Worm (Caenorhabditis elegans) whole organism, young adult: ENCODE results near the gene F29F11.20.

ENCODE experiments used
- F49E8.2 ChIP-seq: sonication (generic microtip); optimal IDR thresholded peaks from 3 replicates; lab custom pipeline; 2017; ENCODE audit warnings: missing genetic modification characterization, mild to moderate bottlenecking, missing compliant biosample characterization, antibody characterized with exemption, moderate library complexity; ENCODE audit not compliant: insufficient read depth
- ama-1 ChIP-seq, 3 experiments: fragments of 150-350 bp in 1 of 3; sonication (generic microtip) in 2 of 3; optimal IDR thresholded peaks; 2 replicates each; lab custom pipeline; 2014 to 2018; ENCODE audit warnings: missing biosample characterization in 2 of 3, missing genetic modification characterization in 2 of 3, missing genetic modification reagents in 2 of 3
- attf-5 ChIP-seq: fragments of 200-800 bp; sonication (Bioruptor generic); optimal IDR thresholded peaks from 2 replicates; lab custom pipeline; 2018; ENCODE audit warnings: mild to moderate bottlenecking, missing genetic modification characterization, missing compliant biosample characterization
- lin-35 ChIP-seq, 3 experiments: fragments of 150-350 bp in 2 of 3; sonication (generic microtip) in 1 of 3; optimal IDR thresholded peaks; 2 replicates each; lab custom pipeline; 2014 to 2018; ENCODE audit warnings: missing biosample characterization in 3 of 3, missing genetic modification characterization in 3 of 3, missing genetic modification reagents in 3 of 3
- nhr-179 ChIP-seq: sonication (generic microtip); optimal IDR thresholded peaks from 2 replicates; lab custom pipeline; 2016; ENCODE audit warnings: mild to moderate bottlenecking, missing genetic modification characterization, missing compliant biosample characterization
- rcor-1 ChIP-seq: fragments of 200-800 bp; sonication (Bioruptor generic); IDR thresholded peaks from 2 replicates; pipeline ENCODE4 v1.3.6; 2022; ENCODE audit warnings: missing genetic modification reagents, missing genetic modification characterization, missing compliant biosample characterization
- ztf-26 ChIP-seq: sonication (generic microtip); optimal IDR thresholded peaks from 2 replicates; lab custom pipeline; 2017; ENCODE audit warnings: missing genetic modification characterization, missing compliant biosample characterization
- ztf-28 ChIP-seq: fragments of 200-800 bp; sonication (Bioruptor generic); IDR thresholded peaks from 2 replicates; pipeline ENCODE4 v1.3.6; 2022; ENCODE audit warnings: missing genetic modification reagents, missing genetic modification characterization, missing compliant biosample characterization

ce11 chrV:10699122-10699521 lies 11.4 kb downstream of the F29F11.20 start:
- TF ChIP-seq nhr-179 (tag; lab: Kevin White, UChicago) = no peak
- TF ChIP-seq ztf-28 (GFP tag; lab: Robert Waterston, UW) = no peak
- TF ChIP-seq lin-35 (GFP tag; optimal IDR thresholded peaks at IDR 0.05; lab: Kevin White, UChicago) = no peak
- no peak for TF ChIP-seq rcor-1 (GFP tag; lab: Robert Waterston, UW)
- no peak for TF ChIP-seq F49E8.2
- TF ChIP-seq ama-1 (optimal IDR thresholded peaks at IDR 0.05; lab: Kevin White, UChicago) = no peak
- no peak for TF ChIP-seq ama-1 (GFP tag; optimal IDR thresholded peaks at IDR 0.05; lab: Kevin White, UChicago)
- TF ChIP-seq ztf-26 = no peak
- no peak for TF ChIP-seq attf-5 (GFP tag; lab: Kevin White, UChicago)
